Worm (Caenorhabditis elegans) whole organism, young adult: ENCODE data around the gene col-10.

Experiments
- B0035.1 ChIP-seq: sonication (generic microtip); optimal IDR thresholded peaks from 2 replicates; lab custom pipeline; 2016; ENCODE audit warnings: missing genetic modification characterization, mild to moderate bottlenecking, missing compliant biosample characterization, missing genotype, missing genetic modification reagents
- B0336.3 ChIP-seq: fragments of 200-800 bp; sonication (Bioruptor generic); IDR thresholded peaks from 2 replicates; pipeline ENCODE4 v1.3.6; 2022; ENCODE audit warnings: missing genetic modification characterization, missing compliant biosample characterization
- C17E4.6 ChIP-seq: fragments of 200-800 bp; sonication (Bioruptor generic); IDR thresholded peaks from 2 replicates; pipeline ENCODE4 v1.3.6; 2022; ENCODE audit warnings: missing genetic modification reagents, missing genetic modification characterization, missing compliant biosample characterization
- F22D6.2 ChIP-seq: sonication (generic microtip); optimal IDR thresholded peaks from 2 replicates; lab custom pipeline; 2016; ENCODE audit warnings: mild to moderate bottlenecking, missing genetic modification characterization, missing compliant biosample characterization
- F33H1.4 ChIP-seq: fragments of 200-800 bp; sonication (Bioruptor generic); IDR thresholded peaks from 2 replicates; pipeline ENCODE4 v1.3.6; 2022; ENCODE audit warnings: missing genetic modification reagents, missing genetic modification characterization, missing compliant biosample characterization
- F37B4.10 ChIP-seq: fragments of 200-800 bp; sonication (Bioruptor generic); IDR thresholded peaks from 2 replicates; pipeline ENCODE4 v1.3.6; 2022; ENCODE audit warnings: missing genetic modification characterization, missing compliant biosample characterization
- F49E8.2 ChIP-seq: sonication (generic microtip); optimal IDR thresholded peaks from 3 replicates; lab custom pipeline; 2017; ENCODE audit warnings: missing genetic modification characterization, mild to moderate bottlenecking, missing compliant biosample characterization, antibody characterized with exemption, moderate library complexity; ENCODE audit not compliant: insufficient read depth
- F57A8.1 ChIP-seq: fragments of 200-800 bp; sonication (Bioruptor generic); optimal IDR thresholded peaks from 2 replicates; lab custom pipeline; 2018; ENCODE audit warnings: mild to moderate bottlenecking, missing genetic modification characterization, moderate library complexity, missing compliant biosample characterization
- K11D2.4 ChIP-seq: fragments of 200-800 bp; sonication (Bioruptor generic); IDR thresholded peaks from 2 replicates; pipeline ENCODE4 v1.3.6; 2022; ENCODE audit warnings: missing genetic modification reagents, missing genetic modification characterization, missing compliant biosample characterization
- K12H6.12 ChIP-seq: fragments of 200-800 bp; sonication (Bioruptor generic); optimal IDR thresholded peaks from 2 replicates; lab custom pipeline; 2018; ENCODE audit warnings: mild to moderate bottlenecking, missing genetic modification characterization, missing compliant biosample characterization
- Y53F4B.3 ChIP-seq: fragments of 200-800 bp; sonication (Bioruptor generic); IDR thresholded peaks from 2 replicates; pipeline ENCODE4 v1.3.6; 2022; ENCODE audit warnings: missing genetic modification reagents, missing genetic modification characterization, missing compliant biosample characterization
- Y53G8AR.9 ChIP-seq: fragments of 200-800 bp; sonication (Bioruptor generic); conservative IDR thresholded peaks from 2 replicates; pipeline ENCODE4 v1.3.6; 2022; ENCODE audit warnings: missing genetic modification reagents, missing genetic modification characterization, missing compliant biosample characterization
- Y67H2A.10 ChIP-seq: fragments of 200-800 bp; sonication (Bioruptor generic); conservative IDR thresholded peaks from 2 replicates; pipeline ENCODE4 v1.3.6; 2022; ENCODE audit warnings: missing genetic modification reagents, missing genetic modification characterization, missing compliant biosample characterization
- akir-1 ChIP-seq: fragments of 200-800 bp; sonication (Bioruptor generic); optimal IDR thresholded peaks from 2 replicates; lab custom pipeline; 2018; ENCODE audit warnings: mild to moderate bottlenecking, missing genetic modification characterization, moderate library complexity, missing compliant biosample characterization
- attf-5 ChIP-seq: fragments of 200-800 bp; sonication (Bioruptor generic); optimal IDR thresholded peaks from 2 replicates; lab custom pipeline; 2018; ENCODE audit warnings: mild to moderate bottlenecking, missing genetic modification characterization, missing compliant biosample characterization
- cebp-1 ChIP-seq, 2 experiments: fragments of 200-800 bp in 1 of 2; sonication (Bioruptor generic) in 1 of 2; sonication (generic microtip) in 1 of 2; IDR thresholded peaks in 1 of 2; optimal IDR thresholded peaks in 1 of 2; 2 replicates each; pipeline versions ENCODE4 v1.3.6 to Lab custom; 2017 to 2022; ENCODE audit warnings: missing compliant biosample characterization in 2 of 2, missing genetic modification characterization in 2 of 2, mild to moderate bottlenecking in 1 of 2, missing genetic modification reagents in 1 of 2, moderate library complexity in 1 of 2
- cebp-2 ChIP-seq: fragments of 200-800 bp; sonication (Bioruptor generic); IDR thresholded peaks from 2 replicates; pipeline ENCODE4 v1.3.6; 2022; ENCODE audit warnings: missing genetic modification characterization, missing compliant biosample characterization
- ceh-100 ChIP-seq: fragments of 200-800 bp; sonication (Bioruptor generic); IDR thresholded peaks from 2 replicates; pipeline ENCODE4 v1.3.6; 2022; ENCODE audit warnings: missing genetic modification reagents, missing genetic modification characterization, missing compliant biosample characterization
- ceh-58 ChIP-seq: fragments of 200-800 bp; sonication (Bioruptor generic); IDR thresholded peaks from 2 replicates; pipeline ENCODE4 v1.3.6; 2022; ENCODE audit warnings: missing genetic modification characterization, missing compliant biosample characterization
- ceh-79 ChIP-seq: sonication (generic microtip); optimal IDR thresholded peaks from 2 replicates; lab custom pipeline; 2017; ENCODE audit warnings: mild to moderate bottlenecking, missing genetic modification characterization, missing compliant biosample characterization
- chd-7 ChIP-seq: sonication (generic microtip); optimal IDR thresholded peaks from 2 replicates; lab custom pipeline; 2016; ENCODE audit warnings: mild to moderate bottlenecking, missing genetic modification characterization, moderate library complexity, missing compliant biosample characterization
- egl-18 ChIP-seq: fragments of 200-800 bp; sonication (Bioruptor generic); IDR thresholded peaks from 2 replicates; pipeline ENCODE4 v1.3.6; 2022; ENCODE audit warnings: missing genetic modification reagents, missing genetic modification characterization, missing compliant biosample characterization
- egl-44 ChIP-seq: fragments of 200-800 bp; sonication (Bioruptor generic); IDR thresholded peaks from 2 replicates; pipeline ENCODE4 v1.3.6; 2022; ENCODE audit warnings: missing genetic modification reagents, missing genetic modification characterization, missing compliant biosample characterization
- egrh-3 ChIP-seq: fragments of 200-800 bp; sonication (Bioruptor generic); IDR thresholded peaks from 2 replicates; pipeline ENCODE4 v1.3.6; 2022; ENCODE audit warnings: missing genetic modification reagents, missing genetic modification characterization, missing compliant biosample characterization
- ekl-4 ChIP-seq: fragments of 200-800 bp; sonication (Bioruptor generic); IDR thresholded peaks from 2 replicates; pipeline ENCODE4 v1.3.6; 2022; ENCODE audit warnings: missing genetic modification reagents, missing genetic modification characterization, missing compliant biosample characterization
- fkh-3 ChIP-seq: sonication (generic microtip); optimal IDR thresholded peaks from 2 replicates; lab custom pipeline; 2016; ENCODE audit warnings: mild to moderate bottlenecking, missing genetic modification characterization, missing compliant biosample characterization
- him-1 ChIP-seq: sonication (generic microtip); optimal IDR thresholded peaks from 2 replicates; lab custom pipeline; 2016; ENCODE audit warnings: missing genotype, missing genetic modification reagents, missing genetic modification characterization, missing compliant biosample characterization
- let-526 ChIP-seq: fragments of 200-800 bp; sonication (Bioruptor generic); IDR thresholded peaks from 2 replicates; pipeline ENCODE4 v1.3.6; 2022; ENCODE audit warnings: missing genetic modification reagents, missing genetic modification characterization, missing compliant biosample characterization
- lin-26 ChIP-seq: fragments of 200-800 bp; sonication (Bioruptor generic); IDR thresholded peaks from 2 replicates; pipeline ENCODE4 v1.3.6; 2022; ENCODE audit warnings: missing genetic modification reagents, missing genetic modification characterization, missing compliant biosample characterization
- lin-40 ChIP-seq: sonication (generic microtip); optimal IDR thresholded peaks from 2 replicates; lab custom pipeline; 2016; ENCODE audit warnings: missing genetic modification characterization, mild to moderate bottlenecking, missing compliant biosample characterization, missing genotype, missing genetic modification reagents
- lin-54 ChIP-seq: fragments of 200-800 bp; sonication (Bioruptor generic); optimal IDR thresholded peaks from 2 replicates; lab custom pipeline; 2018; ENCODE audit warnings: mild to moderate bottlenecking, missing genetic modification characterization, missing compliant biosample characterization
- lir-1 ChIP-seq: fragments of 200-800 bp; sonication (Bioruptor generic); conservative IDR thresholded peaks from 2 replicates; pipeline ENCODE4 v1.3.6; 2022; ENCODE audit warnings: missing genetic modification reagents, missing genetic modification characterization, missing compliant biosample characterization
- lsl-1 ChIP-seq: fragments of 200-800 bp; sonication (Bioruptor generic); optimal IDR thresholded peaks from 2 replicates; lab custom pipeline; 2018; ENCODE audit warnings: mild to moderate bottlenecking, missing genetic modification characterization, moderate library complexity, missing compliant biosample characterization
- madf-10 ChIP-seq: sonication (generic microtip); optimal IDR thresholded peaks from 2 replicates; lab custom pipeline; 2016; ENCODE audit warnings: mild to moderate bottlenecking, missing genetic modification characterization, missing compliant biosample characterization
- madf-3 ChIP-seq: fragments of 200-800 bp; sonication (Bioruptor generic); IDR thresholded peaks from 2 replicates; pipeline ENCODE4 v1.3.6; 2022; ENCODE audit warnings: missing genetic modification reagents, missing genetic modification characterization, missing compliant biosample characterization
- mxl-1 ChIP-seq: sonication (generic microtip); optimal IDR thresholded peaks from 2 replicates; lab custom pipeline; 2016; ENCODE audit warnings: missing genetic modification characterization, missing compliant biosample characterization
- nfya-1 ChIP-seq: sonication (generic microtip); optimal IDR thresholded peaks from 2 replicates; lab custom pipeline; 2017; ENCODE audit warnings: antibody characterized with exemption, missing compliant biosample characterization, missing genetic modification characterization, borderline replicate concordance; ENCODE audit not compliant: insufficient read depth
- nfyb-1 ChIP-seq: fragments of 200-800 bp; sonication (Bioruptor generic); IDR thresholded peaks from 2 replicates; pipeline ENCODE4 v1.3.6; 2022; ENCODE audit warnings: missing genetic modification reagents, missing genetic modification characterization, missing compliant biosample characterization
- pbrm-1 ChIP-seq: fragments of 200-800 bp; sonication (Bioruptor generic); IDR thresholded peaks from 2 replicates; pipeline ENCODE4 v1.3.6; 2022; ENCODE audit warnings: missing genetic modification reagents, missing genetic modification characterization, missing compliant biosample characterization
- pha-4 ChIP-seq: fragments of 150-350 bp; sonication (generic microtip); optimal IDR thresholded peaks from 2 replicates; lab custom pipeline; 2014; ENCODE audit warnings: missing biosample characterization, missing genetic modification reagents, missing genetic modification characterization
- sea-2 ChIP-seq: fragments of 200-800 bp; sonication (Bioruptor generic); IDR thresholded peaks from 2 replicates; pipeline ENCODE4 v1.3.6; 2022; ENCODE audit warnings: missing genetic modification characterization, missing compliant biosample characterization
- snpc-1.3 ChIP-seq: sonication (generic microtip); optimal IDR thresholded peaks from 2 replicates; lab custom pipeline; 2017; ENCODE audit warnings: missing genetic modification characterization, mild to moderate bottlenecking, missing compliant biosample characterization, antibody characterized with exemption, moderate library complexity, missing genotype, missing genetic modification reagents; ENCODE audit not compliant: insufficient read depth
- snpc-3.4 ChIP-seq: sonication (generic microtip); optimal IDR thresholded peaks from 2 replicates; lab custom pipeline; 2017; ENCODE audit warnings: missing genetic modification characterization, mild to moderate bottlenecking, missing compliant biosample characterization, antibody characterized with exemption, moderate library complexity, missing genotype, missing genetic modification reagents
- tbp1 ChIP-seq: fragments of 200-800 bp; sonication (Bioruptor generic); optimal IDR thresholded peaks from 2 replicates; lab custom pipeline; 2018; ENCODE audit warnings: mild to moderate bottlenecking, missing genetic modification characterization, missing compliant biosample characterization
- unc-62 ChIP-seq: fragments of 150-350 bp; optimal IDR thresholded peaks from 2 replicates; lab custom pipeline; 2014; ENCODE audit warnings: missing biosample characterization, missing genetic modification reagents, missing genetic modification characterization
- xnd-1 ChIP-seq: sonication (generic microtip); optimal IDR thresholded peaks from 2 replicates; lab custom pipeline; 2016; ENCODE audit warnings: missing genotype, missing genetic modification reagents, missing genetic modification characterization, missing compliant biosample characterization
- ztf-26 ChIP-seq: sonication (generic microtip); optimal IDR thresholded peaks from 2 replicates; lab custom pipeline; 2017; ENCODE audit warnings: missing genetic modification characterization, missing compliant biosample characterization

Gene col-10

ce11 chrV:9175218-9175837 is 10.2 kb upstream of the col-10 start, which contains the start of gene spas-1 (continued):
- TF ChIP-seq F57A8.1 (GFP tag; lab: Kevin White, UChicago) (no peak), Y53G8AR.9 (GFP tag; lab: Robert Waterston, UW) (0 out of 2 replicates have a peak, but pooled peaks have one; percentile 22), akir-1 (GFP tag; lab: Kevin White, UChicago) (no peak), pha-4 (tag; lab: Kevin White, UChicago) (peak; percentile 81), C17E4.6 (GFP tag; lab: Robert Waterston, UW) (no peak), let-526 (GFP tag; lab: Robert Waterston, UW) (no peak), lin-54 (peak; percentile 97), pbrm-1 (GFP tag; lab: Robert Waterston, UW) (peak; percentile 83; the same call in 1 of the 2 replicates), cebp-1 (GFP tag; IDR thresholded peaks at IDR 0.05; lab: Robert Waterston, UW) (0 out of 2 replicates have a peak, but pooled peaks have one; percentile 37), cebp-1 (tag; optimal IDR thresholded peaks at IDR 0.05; lab: Kevin White, UChicago) (peak; percentile 89), F37B4.10 (no peak), nfyb-1 (GFP tag; lab: Robert Waterston, UW) (peak; percentile 56; the same call in 1 of the 2 replicates), attf-5 (GFP tag; lab: Kevin White, UChicago) (peak; percentile 84), lin-40 (tag; lab: Kevin White, UChicago) (peak; percentile 86), F33H1.4 (peak; percentile 52), B0035.1 (tag; lab: Kevin White, UChicago) (peak; percentile 10), ceh-79 (no peak), fkh-3 (tag; lab: Kevin White, UChicago) (no peak), egl-44 (GFP tag; lab: Robert Waterston, UW) (no peak), chd-7 (tag; lab: Kevin White, UChicago) (no peak), ekl-4 (GFP tag; lab: Robert Waterston, UW) (peak; percentile 70; the same call in 1 of the 2 replicates), lin-26 (GFP tag; lab: Robert Waterston, UW) (no peak), ztf-26 (tag; lab: Kevin White, UChicago) (peak; percentile 56), Y53F4B.3 (GFP tag; lab: Robert Waterston, UW) (no peak), ceh-58 (no peak), snpc-1.3 (tag; lab: Kevin White, UChicago) (no peak), madf-10 (tag; lab: Kevin White, UChicago) (peak; percentile 52), Y67H2A.10 (GFP tag; lab: Robert Waterston, UW) (no peak), lsl-1 (GFP tag; lab: Kevin White, UChicago) (peak; percentile 54), egl-18 (GFP tag; lab: Robert Waterston, UW) (no peak), cebp-2 (GFP tag; lab: Robert Waterston, UW) (no peak), unc-62 (GFP tag; lab: Kevin White, UChicago) (no peak), F49E8.2 (no peak), K11D2.4 (GFP tag; lab: Robert Waterston, UW) (peak; percentile 40; the same call in 1 of the 2 replicates), mxl-1 (tag; lab: Kevin White, UChicago) (no peak), him-1 (tag; lab: Kevin White, UChicago) (peak; percentile 7), ceh-100 (GFP tag; lab: Robert Waterston, UW) (peak; percentile 34; the same call in 1 of the 2 replicates), madf-3 (GFP tag; lab: Robert Waterston, UW) (0 out of 2 replicates have a peak, but pooled peaks have one; percentile 5), K12H6.12 (tag; lab: Kevin White, UChicago) (peak; percentile 48), B0336.3 (peak; percentile 67), snpc-3.4 (peak; percentile 71), egrh-3 (GFP tag; lab: Robert Waterston, UW) (no peak), nfya-1 (no peak), F22D6.2 (peak; percentile 26), xnd-1 (tag; lab: Kevin White, UChicago) (peak; percentile 40), sea-2 (no peak), tbp1 (peak; percentile 67), lir-1 (no peak; the same call in 1 of the 2 replicates)
